Fruit fly (Drosophila melanogaster) whole organism, embryonic: ENCODE data around the gene Lim1.
A peak's percentile ranks its signal among the peaks of the same experiment; 100 is the strongest.

ENCODE experiments used
- CG10274 ChIP-seq: fragments of 200-800 bp; sonication (Bioruptor generic); optimal IDR thresholded peaks from 3 replicates; lab custom pipeline; 2017; ENCODE audit warnings: missing biosample characterization, mild to moderate bottlenecking, missing genetic modification characterization
- CG11247 ChIP-seq: fragments of 200-800 bp; sonication (Bioruptor generic); IDR thresholded peaks from 2 replicates; pipeline ENCODE4 v1.3.6; 2022; ENCODE audit warnings: missing biosample characterization, missing genetic modification characterization
- CG12744 ChIP-seq: fragments of 200-800 bp; sonication (Bioruptor generic); optimal IDR thresholded peaks from 2 replicates; lab custom pipeline; 2016; ENCODE audit warnings: missing biosample characterization, missing genetic modification characterization
- CG13287 ChIP-seq: fragments of 200-800 bp; sonication (Bioruptor generic); IDR thresholded peaks from 2 replicates; pipeline ENCODE4 v1.3.6; 2022; ENCODE audit warnings: missing biosample characterization, missing genetic modification characterization; ENCODE audit not compliant: partially characterized antibody
- CG15696 ChIP-seq: fragments of 200-800 bp; sonication (Bioruptor generic); optimal IDR thresholded peaks from 2 replicates; lab custom pipeline; 2019; ENCODE audit warnings: missing biosample characterization, mild to moderate bottlenecking, missing genetic modification characterization, moderate library complexity
- CG17328 ChIP-seq: fragments of 200-800 bp; sonication (Bioruptor generic); IDR thresholded peaks from 2 replicates; pipeline ENCODE4 v1.3.6; 2022; ENCODE audit warnings: missing biosample characterization, missing genetic modification characterization
- CG17802 ChIP-seq: fragments of 200-800 bp; sonication (Bioruptor generic); optimal IDR thresholded peaks from 2 replicates; lab custom pipeline; 2018; ENCODE audit warnings: missing biosample characterization, mild to moderate bottlenecking, missing genetic modification characterization, moderate library complexity
- CG2120 ChIP-seq: fragments of 200-800 bp; sonication (Bioruptor generic); optimal IDR thresholded peaks from 3 replicates; lab custom pipeline; 2016; ENCODE audit warnings: missing biosample characterization, missing genetic modification characterization
- CG30431 ChIP-seq: fragments of 200-800 bp; sonication (Bioruptor generic); optimal IDR thresholded peaks from 2 replicates; lab custom pipeline; 2017; ENCODE audit warnings: missing biosample characterization, missing genetic modification characterization
- CG3281 ChIP-seq: fragments of 200-800 bp; sonication (Bioruptor generic); optimal IDR thresholded peaks from 3 replicates; lab custom pipeline; 2017; ENCODE audit warnings: missing biosample characterization, mild to moderate bottlenecking, missing genetic modification characterization
- CG4282 ChIP-seq: fragments of 200-800 bp; sonication (Bioruptor generic); optimal IDR thresholded peaks from 2 replicates; lab custom pipeline; 2016; ENCODE audit warnings: missing biosample characterization, missing genetic modification characterization
- CG5245 ChIP-seq: fragments of 200-800 bp; sonication (Bioruptor generic); optimal IDR thresholded peaks from 3 replicates; lab custom pipeline; 2016; ENCODE audit warnings: missing biosample characterization, missing genetic modification characterization
- CG5953 ChIP-seq: fragments of 200-800 bp; sonication (Bioruptor generic); IDR thresholded peaks from 2 replicates; pipeline ENCODE4 v1.3.6; 2022; ENCODE audit warnings: missing biosample characterization, missing genetic modification characterization
- CG7271 ChIP-seq: fragments of 200-800 bp; sonication (Bioruptor generic); optimal IDR thresholded peaks from 2 replicates; lab custom pipeline; 2018; ENCODE audit warnings: missing biosample characterization, mild to moderate bottlenecking, missing genetic modification characterization, moderate library complexity
- CHES-1-like ChIP-seq: fragments of 200-800 bp; sonication (Bioruptor generic); optimal IDR thresholded peaks from 2 replicates; lab custom pipeline; 2016; ENCODE audit warnings: missing biosample characterization, missing genetic modification characterization
- Camta ChIP-seq: fragments of 200-800 bp; sonication (Bioruptor generic); optimal IDR thresholded peaks from 2 replicates; lab custom pipeline; 2016; ENCODE audit warnings: missing biosample characterization, missing genetic modification characterization
- Chrac-16 ChIP-seq: fragments of 200-800 bp; sonication (Bioruptor generic); optimal IDR thresholded peaks from 3 replicates; lab custom pipeline; 2016; ENCODE audit warnings: missing biosample characterization, missing genetic modification characterization
- Dek ChIP-seq: fragments of 200-800 bp; sonication (Bioruptor generic); optimal IDR thresholded peaks from 3 replicates; lab custom pipeline; 2019; ENCODE audit warnings: missing biosample characterization, mild to moderate bottlenecking, missing genetic modification characterization, moderate library complexity
- MTF-1 ChIP-seq: fragments of 200-800 bp; sonication (Bioruptor generic); optimal IDR thresholded peaks from 2 replicates; lab custom pipeline; 2018; ENCODE audit warnings: missing biosample characterization, mild to moderate bottlenecking, missing genetic modification characterization, borderline replicate concordance
- Mes4 ChIP-seq: fragments of 200-800 bp; sonication (Bioruptor generic); optimal IDR thresholded peaks from 2 replicates; lab custom pipeline; 2016; ENCODE audit warnings: missing biosample characterization, missing genetic modification characterization
- NC2β ChIP-seq: fragments of 200-800 bp; sonication (Bioruptor generic); optimal IDR thresholded peaks from 2 replicates; lab custom pipeline; 2016; ENCODE audit warnings: missing biosample characterization, missing genetic modification characterization
- Nf-YC ChIP-seq: fragments of 200-800 bp; optimal IDR thresholded peaks from 3 replicates; lab custom pipeline; 2019; ENCODE audit warnings: missing biosample characterization, mild to moderate bottlenecking, missing genetic modification characterization, moderate library complexity
- Sox100B ChIP-seq: fragments of 200-800 bp; sonication (Bioruptor generic); optimal IDR thresholded peaks from 3 replicates; lab custom pipeline; 2018; ENCODE audit warnings: missing biosample characterization, mild to moderate bottlenecking, missing genetic modification characterization
- Ssrp ChIP-seq: fragments of 200-800 bp; sonication (Bioruptor generic); optimal IDR thresholded peaks from 2 replicates; lab custom pipeline; 2018; ENCODE audit warnings: missing biosample characterization, mild to moderate bottlenecking, missing genetic modification characterization, moderate library complexity
- TFAM ChIP-seq: fragments of 200-800 bp; sonication (Bioruptor generic); optimal IDR thresholded peaks from 2 replicates; lab custom pipeline; 2017; ENCODE audit warnings: missing biosample characterization, missing genetic modification characterization, inconsistent platforms
- aop ChIP-seq: fragments of 200-800 bp; sonication (Bioruptor generic); IDR thresholded peaks from 2 replicates; pipeline ENCODE4 v1.3.6; 2022; ENCODE audit warnings: missing biosample characterization, missing genetic modification characterization
- ase ChIP-seq: fragments of 200-800 bp; sonication (Bioruptor generic); IDR thresholded peaks from 3 replicates; pipeline ENCODE4 v1.3.6; 2022; ENCODE audit warnings: missing biosample characterization, missing genetic modification characterization
- ash1 ChIP-seq: fragments of 200-800 bp; sonication (Bioruptor generic); optimal IDR thresholded peaks from 2 replicates; lab custom pipeline; 2018; ENCODE audit warnings: missing biosample characterization, mild to moderate bottlenecking, missing genetic modification characterization
- bcd ChIP-seq: fragments of 200-800 bp; sonication (Bioruptor generic); optimal IDR thresholded peaks from 2 replicates; lab custom pipeline; 2017; ENCODE audit warnings: missing biosample characterization, mild to moderate bottlenecking, missing genetic modification characterization
- btn ChIP-seq: fragments of 200-800 bp; sonication (Bioruptor generic); optimal IDR thresholded peaks from 2 replicates; lab custom pipeline; 2016; ENCODE audit warnings: missing biosample characterization, missing genetic modification characterization
- chn ChIP-seq: fragments of 200-800 bp; sonication (Bioruptor generic); optimal IDR thresholded peaks from 2 replicates; lab custom pipeline; 2016; ENCODE audit warnings: missing biosample characterization, missing genetic modification characterization
- disco-r ChIP-seq: fragments of 200-800 bp; sonication (Bioruptor generic); optimal IDR thresholded peaks from 2 replicates; lab custom pipeline; 2016; ENCODE audit warnings: missing biosample characterization, missing genetic modification characterization
- dpn ChIP-seq, 2 experiments: fragments of 200-800 bp; sonication (Bioruptor generic); optimal IDR thresholded peaks; 3 replicates each; lab custom pipeline; 2016; ENCODE audit warnings: missing biosample characterization in 2 of 2, missing genetic modification characterization in 2 of 2
- emc ChIP-seq: fragments of 200-800 bp; sonication (Bioruptor generic); optimal IDR thresholded peaks from 2 replicates; lab custom pipeline; 2016; ENCODE audit warnings: missing biosample characterization, missing genetic modification characterization
- gcm ChIP-seq: fragments of 200-800 bp; sonication (Bioruptor generic); optimal IDR thresholded peaks from 2 replicates; lab custom pipeline; 2019; ENCODE audit warnings: missing biosample characterization, mild to moderate bottlenecking, missing genetic modification characterization, moderate library complexity
- gt ChIP-seq: fragments of 200-800 bp; sonication (Bioruptor generic); IDR thresholded peaks from 2 replicates; pipeline ENCODE4 v1.3.6; 2022; ENCODE audit warnings: missing biosample characterization, missing genetic modification characterization
- mld ChIP-seq: fragments of 200-800 bp; sonication (Bioruptor generic); IDR thresholded peaks from 3 replicates; pipeline ENCODE4 v1.3.6; 2022; ENCODE audit warnings: missing biosample characterization, missing genetic modification characterization; ENCODE audit not compliant: partially characterized antibody
- nmo ChIP-seq: fragments of 200-800 bp; sonication (Bioruptor generic); optimal IDR thresholded peaks from 2 replicates; lab custom pipeline; 2018; ENCODE audit warnings: missing biosample characterization, mild to moderate bottlenecking, missing genetic modification characterization, moderate library complexity
- pita ChIP-seq: fragments of 200-800 bp; sonication (Bioruptor generic); optimal IDR thresholded peaks from 2 replicates; lab custom pipeline; 2017; ENCODE audit warnings: missing biosample characterization, mild to moderate bottlenecking, missing genetic modification characterization
- ranshi ChIP-seq: fragments of 200-800 bp; sonication (Bioruptor generic); IDR thresholded peaks from 2 replicates; pipeline ENCODE4 v1.3.6; 2022; ENCODE audit warnings: missing biosample characterization, missing genetic modification characterization
- sens ChIP-seq: fragments of 200-800 bp; sonication (Bioruptor generic); peaks from one replicate; lab custom pipeline; 2016; ENCODE audit warnings: missing biosample characterization, missing genetic modification characterization
- tio ChIP-seq: fragments of 200-800 bp; sonication (Bioruptor generic); optimal IDR thresholded peaks from 2 replicates; lab custom pipeline; 2017; ENCODE audit warnings: missing biosample characterization, missing genetic modification characterization, inconsistent platforms
- tup ChIP-seq: fragments of 200-800 bp; sonication (Bioruptor generic); optimal IDR thresholded peaks from 2 replicates; lab custom pipeline; 2016; ENCODE audit warnings: missing biosample characterization, mild to moderate bottlenecking, missing genetic modification characterization, moderate library complexity
- unpg ChIP-seq: fragments of 200-800 bp; sonication (Bioruptor generic); optimal IDR thresholded peaks from 3 replicates; lab custom pipeline; 2018; ENCODE audit warnings: missing biosample characterization, mild to moderate bottlenecking, missing genetic modification characterization, moderate library complexity
- wdn ChIP-seq: fragments of 200-800 bp; sonication (Bioruptor generic); IDR thresholded peaks from 2 replicates; pipeline ENCODE4 v1.3.6; 2022; ENCODE audit warnings: missing biosample characterization, missing genetic modification characterization
- wek ChIP-seq: fragments of 200-800 bp; sonication (Bioruptor generic); optimal IDR thresholded peaks from 3 replicates; lab custom pipeline; 2018; ENCODE audit warnings: missing biosample characterization, mild to moderate bottlenecking, missing genetic modification characterization, moderate library complexity
- yki ChIP-seq: fragments of >200 bp; optimal IDR thresholded peaks from 3 replicates; lab custom pipeline; 2018
- zen2 ChIP-seq: fragments of 200-800 bp; sonication (Bioruptor generic); IDR thresholded peaks from 3 replicates; pipeline ENCODE4 v1.3.6; 2022; ENCODE audit warnings: missing biosample characterization, missing genetic modification characterization; ENCODE audit not compliant: partially characterized antibody
- zfh1 ChIP-seq: fragments of 200-800 bp; sonication (Bioruptor generic); IDR thresholded peaks from 3 replicates; pipeline ENCODE4 v1.3.6; 2022; ENCODE audit warnings: missing biosample characterization, missing genetic modification characterization

Lim1 gene

DNA sequence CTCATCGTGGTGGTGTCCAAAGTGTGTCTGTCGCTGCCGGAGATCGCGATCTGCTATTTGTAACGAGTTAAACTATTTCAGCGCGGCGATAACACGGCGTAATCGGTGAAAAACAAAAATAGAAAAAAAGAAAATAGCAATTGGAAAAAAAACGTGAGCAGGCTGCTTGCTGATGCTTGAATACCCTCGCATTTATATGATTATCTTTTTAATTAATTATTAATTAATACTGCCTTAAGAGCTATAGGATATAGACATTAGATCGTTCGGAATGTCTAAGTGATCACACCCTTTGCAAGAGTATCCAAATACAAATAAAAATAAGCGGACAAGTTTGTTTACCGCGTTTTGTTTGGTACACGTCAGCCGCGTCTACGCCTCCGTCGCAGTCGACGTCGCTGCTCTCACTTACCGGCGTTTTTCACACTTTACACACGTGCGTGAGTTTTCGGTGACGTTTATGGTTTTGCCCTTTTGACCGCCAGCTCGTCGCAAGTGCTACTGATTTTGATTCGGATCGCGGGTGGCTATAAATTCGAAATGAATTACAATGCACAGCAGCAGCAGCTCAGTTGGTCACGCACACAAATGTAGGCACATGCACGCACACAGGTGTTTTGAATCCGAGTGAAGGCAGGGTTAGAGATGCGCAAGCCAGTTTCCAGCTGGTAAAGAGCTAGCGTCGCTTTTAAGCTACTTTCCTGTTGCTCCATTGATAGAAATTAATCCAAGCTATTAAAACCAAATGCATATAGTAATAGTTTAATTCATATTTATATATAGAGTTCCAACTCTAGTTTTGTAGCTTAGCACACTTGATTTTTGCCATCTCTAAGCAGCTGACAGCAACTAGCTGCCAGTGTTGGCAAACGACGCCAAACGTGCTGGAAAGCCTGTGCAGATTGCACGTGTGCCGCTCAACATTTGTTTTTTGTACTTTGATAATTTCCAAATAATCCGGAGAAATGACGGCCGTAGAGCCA is 91.2 kb downstream of the Lim1 start, which contains the start of the genes CG2004 and CG1785 (continued):
- TF ChIP-seq zen2 (peak; percentile 44; the same call in 1 of the 3 replicates), gcm (peak; percentile 82), yki (no peak), CG13287 (GFP tag; lab: Robert Waterston, UW) (peak; percentile 84), Chrac-16 (peak; percentile 94), Mes4 (GFP tag; lab: Kevin White, UChicago) (peak; percentile 69), CG15696 (tag; lab: Kevin White, UChicago) (peak; percentile 93), tup (peak; percentile 90), CG3281 (peak; percentile 87), Dek (tag; lab: Kevin White, UChicago) (peak; percentile 84), Sox100B (GFP tag; lab: Kevin White, UChicago) (peak; percentile 82), ash1 (peak; percentile 56), chn (peak; percentile 91), ase (peak; percentile 94), ranshi (GFP tag; lab: Robert Waterston, UW) (peak; percentile 93), wek (peak; percentile 6), CG4282 (GFP tag; lab: Kevin White, UChicago) (peak; percentile 37), TFAM (GFP tag; lab: Kevin White, UChicago) (peak; percentile 63), zfh1 (GFP tag; lab: Robert Waterston, UW) (peak; percentile 97), dpn (GFP tag; optimal IDR thresholded peaks at IDR 0.05; lab: Kevin White, UChicago) (peak; percentile 90 to 93), CG5953 (GFP tag; lab: Robert Waterston, UW) (peak; percentile 87), aop (GFP tag; lab: Robert Waterston, UW) (peak; percentile 63; the same call in 1 of the 2 replicates), CG7271 (tag; lab: Kevin White, UChicago) (peak; percentile 59), bcd (GFP tag; lab: Kevin White, UChicago) (peak; percentile 83), emc (GFP tag; lab: Kevin White, UChicago) (peak; percentile 58), Nf-YC (peak; percentile 81), gt (GFP tag; lab: Robert Waterston, UW) (peak; percentile 83), Ssrp (tag; lab: Kevin White, UChicago) (peak; percentile 90), wdn (GFP tag; lab: Robert Waterston, UW) (peak; percentile 82), CG12744 (GFP tag; lab: Kevin White, UChicago) (peak; percentile 85), MTF-1 (GFP tag; lab: Kevin White, UChicago) (peak; percentile 65), CG17802 (tag; lab: Kevin White, UChicago) (peak; percentile 56), CG30431 (peak; percentile 88), CG2120 (peak; percentile 95), btn (GFP tag; lab: Kevin White, UChicago) (peak; percentile 55), CG5245 (peak; percentile 90), Camta (GFP tag; lab: Kevin White, UChicago) (peak; percentile 71), tio (GFP tag; lab: Kevin White, UChicago) (no peak), nmo (GFP tag; lab: Kevin White, UChicago) (peak; percentile 73), CG10274 (GFP tag; lab: Kevin White, UChicago) (peak; percentile 56), NC2β (peak; percentile 74), CG11247 (GFP tag; lab: Robert Waterston, UW) (peak; percentile 93), unpg (peak; percentile 89), sens (GFP tag; lab: Kevin White, UChicago) (peak; percentile 96), disco-r (peak; percentile 58), CG17328 (peak; percentile 91), mld (no peak), pita (GFP tag; lab: Kevin White, UChicago) (no peak), CHES-1-like (GFP tag; lab: Kevin White, UChicago) (peak; percentile 72)
